Worm (Caenorhabditis elegans): ENCODE measurements around the gene sri-7.

ce11 chrV:15404859-15405258 is 4.7 kb downstream of the sri-7 start, which contains the start of gene srh-258:
- no peak for TF ChIP-seq ztf-11 (tag; optimal IDR thresholded peaks at IDR 0.05)
- no peak for TF ChIP-seq nhr-237 (tag; optimal IDR thresholded peaks at IDR 0.05)
- no peak for TF ChIP-seq nhr-76 (tag; optimal IDR thresholded peaks at IDR 0.05)
- no peak for TF ChIP-seq pqm-1 (tag; optimal IDR thresholded peaks at IDR 0.05)
- no peak for TF ChIP-seq nhr-77 (tag; optimal IDR thresholded peaks at IDR 0.05)
- no peak for TF ChIP-seq ama-1 (optimal IDR thresholded peaks at IDR 0.05)
- TF ChIP-seq nhr-23 (tag; optimal IDR thresholded peaks at IDR 0.05) = no peak
- no peak for TF ChIP-seq elt-3 (tag; optimal IDR thresholded peaks at IDR 0.05)
- no peak for TF ChIP-seq skn-1 (tag; optimal IDR thresholded peaks at IDR 0.05)
- TF ChIP-seq jun-1 (tag; optimal IDR thresholded peaks at IDR 0.05) = no peak
- no peak for TF ChIP-seq nhr-11 (tag; optimal IDR thresholded peaks at IDR 0.05)
- no peak for TF ChIP-seq ztf-4 (tag; optimal IDR thresholded peaks at IDR 0.05)
